Worm (Caenorhabditis elegans): ENCODE measurements around the gene F26F2.1.

F26F2.1 gene

DNA sequence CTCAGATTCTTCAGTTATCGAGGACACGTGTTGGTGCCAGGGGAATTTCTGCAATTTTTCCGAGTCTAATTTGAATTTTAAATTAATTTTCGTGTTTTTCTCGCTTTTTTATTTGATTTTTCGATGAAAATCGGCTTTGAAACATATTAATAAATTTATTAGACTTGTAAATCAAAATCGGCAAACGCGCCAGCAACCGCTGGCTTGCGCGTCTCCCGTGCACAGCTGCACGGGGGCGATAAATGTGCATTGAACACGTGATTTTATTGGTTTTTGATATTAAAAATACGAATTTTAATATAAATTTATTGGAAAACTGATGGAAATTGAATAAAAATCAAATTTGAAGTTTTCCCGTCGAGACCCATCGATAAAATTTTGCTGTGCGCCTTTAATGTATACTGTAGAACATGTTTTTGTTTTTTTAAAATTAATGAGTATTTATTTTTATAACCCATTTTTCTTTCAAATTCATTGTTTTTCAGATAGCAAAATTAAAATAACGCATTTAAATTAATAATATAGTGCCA is 18.9 kb upstream of the F26F2.1 start, which contains the start of gene F26F2.7 (continued):
- TF ChIP-seq snpc-4 (tag; optimal IDR thresholded peaks at IDR 0.05) = peak; percentile 81
- peak; percentile 69 for TF ChIP-seq fkh-4 (tag; optimal IDR thresholded peaks at IDR 0.05; ENCODE audit: borderline replicate concordance)
- TF ChIP-seq unc-86 (tag; optimal IDR thresholded peaks at IDR 0.05) = peak; percentile 79
- TF ChIP-seq unc-30 (tag; optimal IDR thresholded peaks at IDR 0.05) = no peak
- no peak for TF ChIP-seq lir-3 (tag; optimal IDR thresholded peaks at IDR 0.05; ENCODE audit: poor library complexity)
- no peak for TF ChIP-seq nhr-237 (tag; optimal IDR thresholded peaks at IDR 0.05)
- TF ChIP-seq F16B12.6 (tag; optimal IDR thresholded peaks at IDR 0.05) = peak; percentile 53
- peak; percentile 72 for TF ChIP-seq zip-4 (GFP tag; optimal IDR thresholded peaks at IDR 0.05)
- peak; percentile 29 for TF ChIP-seq aha-1 (tag; optimal IDR thresholded peaks at IDR 0.05)
- no peak for TF ChIP-seq alr-1 (tag; optimal IDR thresholded peaks at IDR 0.05; ENCODE audit: borderline replicate concordance)
- TF ChIP-seq efl-3 (GFP tag; optimal IDR thresholded peaks at IDR 0.05) = peak; percentile 46
- TF ChIP-seq hlh-4 (tag; optimal IDR thresholded peaks at IDR 0.05) = peak; percentile 3
- no peak for TF ChIP-seq ama-1 (optimal IDR thresholded peaks at IDR 0.05)
- TF ChIP-seq ceh-63 (GFP tag; optimal IDR thresholded peaks at IDR 0.05) = no peak
- TF ChIP-seq unc-130 (tag; optimal IDR thresholded peaks at IDR 0.05) = peak; percentile 86
- no peak for TF ChIP-seq hpl-2 (GFP tag; optimal IDR thresholded peaks at IDR 0.05)
- no peak for TF ChIP-seq tlp-1 (tag; optimal IDR thresholded peaks at IDR 0.05)
- TF ChIP-seq ceh-90 (tag; optimal IDR thresholded peaks at IDR 0.05) = no peak
- TF ChIP-seq egl-13 (tag; optimal IDR thresholded peaks at IDR 0.05) = peak; percentile 80
- TF ChIP-seq rnt-1 (tag; optimal IDR thresholded peaks at IDR 0.05) = no peak
- TF ChIP-seq nhr-90 (tag; optimal IDR thresholded peaks at IDR 0.05; ENCODE audit: poor library complexity) = peak; percentile 90
- TF ChIP-seq fkh-10 (GFP tag; optimal IDR thresholded peaks at IDR 0.05) = peak; percentile 17
- no peak for TF ChIP-seq pqm-1 (tag; optimal IDR thresholded peaks at IDR 0.05)
- no peak for TF ChIP-seq nhr-84 (tag; optimal IDR thresholded peaks at IDR 0.05)
- TF ChIP-seq lin-39 (tag; optimal IDR thresholded peaks at IDR 0.05) = peak; percentile 80
- TF ChIP-seq aly-2 (tag; optimal IDR thresholded peaks at IDR 0.05) = no peak
- TF ChIP-seq ztf-11 (tag; optimal IDR thresholded peaks at IDR 0.05) = peak in 1 of 2 experiments; percentile 67
- peak in 2 of 6 experiments; percentile 33 to 66 for TF ChIP-seq elt-3 (tag; optimal IDR thresholded peaks at IDR 0.05)
- TF ChIP-seq ceh-8 (GFP tag; optimal IDR thresholded peaks at IDR 0.05) = peak; percentile 30
- no peak for TF ChIP-seq pag-3 (tag; optimal IDR thresholded peaks at IDR 0.05; ENCODE audit: borderline replicate concordance, insufficient read depth)
- TF ChIP-seq ces-1 (GFP tag; optimal IDR thresholded peaks at IDR 0.05) = no peak
- TF ChIP-seq zag-1 (tag; optimal IDR thresholded peaks at IDR 0.05) = no peak
- TF ChIP-seq C34B4.2 (tag; optimal IDR thresholded peaks at IDR 0.05) = no peak
- no peak for TF ChIP-seq unc-62 (GFP tag; optimal IDR thresholded peaks at IDR 0.05)
- TF ChIP-seq dpl-1 (GFP tag; optimal IDR thresholded peaks at IDR 0.05) = peak; percentile 65 to 81 (median 79)
- TF ChIP-seq snu-23 (GFP tag; optimal IDR thresholded peaks at IDR 0.05) = peak; percentile 90
- TF ChIP-seq grh-1 (GFP tag; IDR thresholded peaks at IDR 0.05) = peak; percentile 66; the same call in 1 of the 2 replicates
- peak; percentile 64 for TF ChIP-seq C04F5.9 (tag; optimal IDR thresholded peaks at IDR 0.05)
- peak; percentile 57 for TF ChIP-seq skn-1 (tag; optimal IDR thresholded peaks at IDR 0.05)
- peak; percentile 93 for TF ChIP-seq dsc-1 (tag; optimal IDR thresholded peaks at IDR 0.05)
- TF ChIP-seq lsy-2 (tag; optimal IDR thresholded peaks at IDR 0.05) = peak; percentile 89 to 91
- peak; percentile 94 for TF ChIP-seq mep-1 (tag; optimal IDR thresholded peaks at IDR 0.05)
- peak; percentile 70 for TF ChIP-seq ceh-88 (GFP tag; IDR thresholded peaks at IDR 0.05)
- TF ChIP-seq efl-1 (optimal IDR thresholded peaks at IDR 0.05) = peak; percentile 64 to 73
- peak; percentile 75 to 96 for TF ChIP-seq efl-1 (GFP tag; optimal IDR thresholded peaks at IDR 0.05 in 1 of 2)

Measured in whole organism, L1 larva.